Fruit fly (Drosophila melanogaster): ENCODE results near the gene CG15820.

The CG15820 gene

DNA sequence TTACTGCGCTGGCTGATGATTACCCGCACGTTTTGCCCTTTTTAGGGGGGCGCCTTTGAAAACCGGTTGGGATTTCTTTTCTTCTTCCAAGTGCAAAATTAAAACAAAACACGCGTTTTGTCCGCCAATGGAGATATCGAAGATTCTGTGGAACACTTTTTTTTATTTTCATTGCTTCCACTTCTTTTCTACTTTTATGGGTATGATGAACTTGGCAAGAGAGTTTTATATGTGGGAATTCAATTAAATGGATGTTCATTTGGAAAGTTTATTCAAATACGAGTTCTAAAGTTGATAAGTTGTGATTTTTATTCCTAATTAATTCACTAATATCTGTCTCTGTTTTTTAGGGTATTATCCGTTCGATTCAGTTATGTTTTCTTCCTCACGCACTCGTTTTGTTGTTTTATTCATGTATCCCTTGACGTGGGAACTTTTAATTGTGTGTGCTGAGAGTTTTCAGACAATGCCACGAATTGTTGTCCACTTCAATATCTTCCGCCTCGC is 10.0 kb downstream of the CG15820 start (continued):
- TF ChIP-seq row (GFP tag; IDR thresholded peaks at IDR 0.05) (peak; percentile 50; the same call in 2 of the 3 replicates), CG10366 (GFP tag; IDR thresholded peaks at IDR 0.05) (peak; percentile 34; the same call in 1 of the 2 replicates), nom (GFP tag; optimal IDR thresholded peaks at IDR 0.05) (peak; percentile 81), dpn (GFP tag; optimal IDR thresholded peaks at IDR 0.05) (peak in 1 of 2 experiments; percentile 22), sna (GFP tag; IDR thresholded peaks at IDR 0.05; ENCODE audit: partially characterized antibody) (no peak), CG6854 (GFP tag; optimal IDR thresholded peaks at IDR 0.05) (no peak), lab (GFP tag; optimal IDR thresholded peaks at IDR 0.05) (peak; percentile 14), Oaz (GFP tag; IDR thresholded peaks at IDR 0.05) (no peak), Drgx (GFP tag; IDR thresholded peaks at IDR 0.05) (peak; percentile 69), tgo (GFP tag; IDR thresholded peaks at IDR 0.05) (peak; percentile 68), Ada2b (GFP tag; IDR thresholded peaks at IDR 0.05) (peak; percentile 59; the same call in 1 of the 2 replicates), pum (GFP tag; optimal IDR thresholded peaks at IDR 0.05) (peak; percentile 35), Dip2 (GFP tag; IDR thresholded peaks at IDR 0.05) (no peak), sob (GFP tag; IDR thresholded peaks at IDR 0.05) (no peak), pnt (GFP tag; optimal IDR thresholded peaks at IDR 0.05) (peak; percentile 30), tx (GFP tag; optimal IDR thresholded peaks at IDR 0.05) (no peak), chif (GFP tag; optimal IDR thresholded peaks at IDR 0.05) (peak in 1 of 2 experiments; percentile 14), CG10431 (GFP tag; optimal IDR thresholded peaks at IDR 0.05) (no peak), Med (GFP tag) (peak; percentile 4), cwo (GFP tag; optimal IDR thresholded peaks at IDR 0.05) (no peak), sqz (GFP tag; optimal IDR thresholded peaks at IDR 0.05) (peak; percentile 10), Hr39 (optimal IDR thresholded peaks at IDR 0.05) (no peak), dysf (GFP tag; IDR thresholded peaks at IDR 0.05) (peak; percentile 66; the same call in 2 of the 3 replicates), kah (GFP tag; optimal IDR thresholded peaks at IDR 0.05) (no peak), D19A (tag; optimal IDR thresholded peaks at IDR 0.05) (peak; percentile 61), hkb (optimal IDR thresholded peaks at IDR 0.05) (no peak), hkb (GFP tag; IDR thresholded peaks at IDR 0.05) (peak; percentile 68), CG2889 (GFP tag; IDR thresholded peaks at IDR 0.05) (no peak), CG7963 (GFP tag; IDR thresholded peaks at IDR 0.05; ENCODE audit: partially characterized antibody) (no peak), CG10654 (GFP tag; optimal IDR thresholded peaks at IDR 0.05) (peak; percentile 35), sug (tag; optimal IDR thresholded peaks at IDR 0.05) (no peak), CG18476 (GFP tag; optimal IDR thresholded peaks at IDR 0.05) (no peak), psq (GFP tag; optimal IDR thresholded peaks at IDR 0.05) (no peak), YL-1 (GFP tag; optimal IDR thresholded peaks at IDR 0.05) (no peak), Sox100B (GFP tag; optimal IDR thresholded peaks at IDR 0.05) (peak; percentile 50), eyg (GFP tag; optimal IDR thresholded peaks at IDR 0.05) (no peak), CG9932 (GFP tag; IDR thresholded peaks at IDR 0.05) (no peak), mld (GFP tag; IDR thresholded peaks at IDR 0.05; ENCODE audit: partially characterized antibody) (no peak), trem (tag; optimal IDR thresholded peaks at IDR 0.05) (peak; percentile 26), zfh1 (GFP tag; IDR thresholded peaks at IDR 0.05) (peak; percentile 74), pan (optimal IDR thresholded peaks at IDR 0.05) (no peak), pan (GFP tag; optimal IDR thresholded peaks at IDR 0.05 in 1 of 2, IDR thresholded peaks at IDR 0.05 in 1 of 2) (peak in 1 of 2 experiments; percentile 62), gem (tag; optimal IDR thresholded peaks at IDR 0.05) (peak; percentile 44), tap (tag; optimal IDR thresholded peaks at IDR 0.05) (no peak), CG6272 (GFP tag; IDR thresholded peaks at IDR 0.05) (no peak), CG7839 (tag; optimal IDR thresholded peaks at IDR 0.05) (peak; percentile 40), mam (GFP tag; optimal IDR thresholded peaks at IDR 0.05) (peak; percentile 23), prd (optimal IDR thresholded peaks at IDR 0.05) (no peak), prd (GFP tag; IDR thresholded peaks at IDR 0.05) (peak; percentile 67; the same call in 2 of the 3 replicates), sens (GFP tag) (peak; percentile 95), Awh (GFP tag; IDR thresholded peaks at IDR 0.05) (peak; percentile 45; the same call in 1 of the 2 replicates), CG17186 (GFP tag; optimal IDR thresholded peaks at IDR 0.05) (no peak)

Data from whole organism, embryonic.